Fruit fly (Drosophila melanogaster): ENCODE measurements around the gene Inx2.

dm6 chrX:6983500-6984320, 14.8 kb upstream of the Inx2 start:
- TF ChIP-seq Clk (GFP tag; optimal IDR thresholded peaks at IDR 0.05): no peak
- TF ChIP-seq bab1 (GFP tag; optimal IDR thresholded peaks at IDR 0.05): no peak
- TF ChIP-seq CG12768 (GFP tag; optimal IDR thresholded peaks at IDR 0.05): no peak
- no peak for TF ChIP-seq Mnt (GFP tag; optimal IDR thresholded peaks at IDR 0.05)
- no peak for TF ChIP-seq cic (GFP tag; optimal IDR thresholded peaks at IDR 0.05)
- no peak for TF ChIP-seq cnc (optimal IDR thresholded peaks at IDR 0.05)
- no peak for TF ChIP-seq CG11617 (GFP tag; optimal IDR thresholded peaks at IDR 0.05)

All from whole organism, adult.